Fruit fly (Drosophila melanogaster) whole organism, adult: ENCODE measurements around the gene Gr93b.

Experiments used
- CG11617 ChIP-seq: fragments of 200-800 bp; sonication (Bioruptor generic); optimal IDR thresholded peaks from 2 replicates; lab custom pipeline; 2017; ENCODE audit warnings: mild to moderate bottlenecking, missing biosample characterization, missing genetic modification reagents, missing genetic modification characterization
- CG5204 ChIP-seq: fragments of 200-800 bp; sonication (Bioruptor generic); optimal IDR thresholded peaks from 2 replicates; lab custom pipeline; 2016; ENCODE audit warnings: missing biosample characterization, missing genetic modification characterization
- CG7045 ChIP-seq: fragments of 200-800 bp; sonication (Bioruptor generic); optimal IDR thresholded peaks from 2 replicates; lab custom pipeline; 2017; ENCODE audit warnings: missing biosample characterization, mild to moderate bottlenecking, missing genetic modification characterization
- Clk ChIP-seq: fragments of 200-800 bp; sonication (Bioruptor generic); optimal IDR thresholded peaks from 2 replicates; lab custom pipeline; 2017; ENCODE audit warnings: missing biosample characterization, missing genetic modification characterization
- Hr96 ChIP-seq: fragments of 200-800 bp; sonication (Bioruptor generic); optimal IDR thresholded peaks from 2 replicates; lab custom pipeline; 2016; ENCODE audit warnings: missing biosample characterization, missing genetic modification characterization
- cic ChIP-seq: fragments of 200-800 bp; sonication (Bioruptor generic); optimal IDR thresholded peaks from 2 replicates; lab custom pipeline; 2017; ENCODE audit warnings: missing biosample characterization, mild to moderate bottlenecking, missing genetic modification characterization, moderate library complexity
- kay ChIP-seq: fragments of 200-800 bp; sonication (Bioruptor generic); peaks from one replicate; lab custom pipeline; 2016; ENCODE audit warnings: missing biosample characterization, missing genetic modification characterization, borderline replicate concordance
- pad ChIP-seq: fragments of 200-800 bp; sonication (Bioruptor generic); optimal IDR thresholded peaks from 3 replicates; lab custom pipeline; 2017; ENCODE audit warnings: missing biosample characterization, missing genetic modification characterization, mild to moderate bottlenecking, moderate library complexity, missing genetic modification reagents
- tj ChIP-seq: fragments of 200-800 bp; sonication (Bioruptor generic); optimal IDR thresholded peaks from 3 replicates; lab custom pipeline; 2017; ENCODE audit warnings: missing biosample characterization, mild to moderate bottlenecking, missing genetic modification characterization, moderate library complexity

DNA sequence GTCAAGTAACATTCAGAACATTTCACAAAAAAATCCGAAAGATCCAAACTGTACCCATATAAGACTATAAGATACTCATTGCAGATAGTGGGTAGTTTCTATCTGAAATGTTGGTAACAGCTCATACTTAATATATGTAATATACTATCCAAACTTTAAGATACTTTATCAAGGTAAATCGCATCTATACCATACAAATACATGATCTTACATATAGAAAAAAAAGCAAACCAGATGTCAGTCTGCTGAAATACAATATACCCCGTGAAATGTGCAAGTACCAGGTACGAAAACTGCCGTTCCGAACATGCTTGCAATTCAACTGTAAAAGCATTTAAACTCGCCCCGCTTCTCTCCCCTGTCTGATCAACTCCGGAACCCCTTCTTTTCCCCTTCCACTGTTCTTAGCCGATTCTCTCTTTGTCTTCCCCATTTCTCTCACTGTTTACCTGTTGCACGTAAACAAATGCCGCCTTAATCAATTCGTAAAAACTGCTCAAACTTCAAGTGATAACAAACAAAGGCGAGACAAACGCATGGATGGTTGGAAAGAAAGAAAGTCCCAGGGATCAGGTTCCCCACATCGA, 16.0 kb downstream of the Gr93b start:
- TF ChIP-seq CG7045 (GFP tag; lab: Kevin White, UChicago) (no peak), kay (GFP tag; lab: Kevin White, UChicago) (no peak), tj (GFP tag; lab: Kevin White, UChicago) (no peak), pad (GFP tag; lab: Kevin White, UChicago) (peak; percentile 55), Hr96 (GFP tag; lab: Kevin White, UChicago) (no peak), CG5204 (GFP tag; lab: Kevin White, UChicago) (no peak), Clk (GFP tag; lab: Kevin White, UChicago) (no peak), CG11617 (no peak), cic (no peak)
